Fruit fly (Drosophila melanogaster) whole organism, adult: ENCODE measurements around the gene CG32061.

Experiments used
- CG11617 ChIP-seq: fragments of 200-800 bp; sonication (Bioruptor generic); optimal IDR thresholded peaks from 2 replicates; lab custom pipeline; 2017; ENCODE audit warnings: mild to moderate bottlenecking, missing biosample characterization, missing genetic modification reagents, missing genetic modification characterization
- CG12768 ChIP-seq: fragments of 200-800 bp; sonication (Bioruptor generic); optimal IDR thresholded peaks from 2 replicates; lab custom pipeline; 2017; ENCODE audit warnings: missing biosample characterization, missing genetic modification characterization, mild to moderate bottlenecking, moderate library complexity, missing genetic modification reagents
- CG14711 ChIP-seq: fragments of 200-800 bp; sonication (Bioruptor generic); optimal IDR thresholded peaks from 2 replicates; lab custom pipeline; 2018; ENCODE audit warnings: missing biosample characterization, mild to moderate bottlenecking, missing genetic modification characterization, moderate library complexity
- CG1620 ChIP-seq: fragments of 200-800 bp; sonication (Bioruptor generic); optimal IDR thresholded peaks from 2 replicates; lab custom pipeline; 2016; ENCODE audit warnings: missing biosample characterization, missing genetic modification characterization
- CG33017 ChIP-seq: fragments of 200-800 bp; sonication (Bioruptor generic); optimal IDR thresholded peaks from 2 replicates; lab custom pipeline; 2018; ENCODE audit warnings: missing biosample characterization, mild to moderate bottlenecking, missing genetic modification characterization, moderate library complexity
- CG5204 ChIP-seq: fragments of 200-800 bp; sonication (Bioruptor generic); optimal IDR thresholded peaks from 2 replicates; lab custom pipeline; 2016; ENCODE audit warnings: missing biosample characterization, missing genetic modification characterization
- CG7045 ChIP-seq: fragments of 200-800 bp; sonication (Bioruptor generic); optimal IDR thresholded peaks from 2 replicates; lab custom pipeline; 2017; ENCODE audit warnings: missing biosample characterization, mild to moderate bottlenecking, missing genetic modification characterization
- CG7101 ChIP-seq: fragments of 200-800 bp; sonication (Bioruptor generic); optimal IDR thresholded peaks from 2 replicates; lab custom pipeline; 2018; ENCODE audit warnings: missing biosample characterization, mild to moderate bottlenecking, missing genetic modification characterization, moderate library complexity
- Clk ChIP-seq: fragments of 200-800 bp; sonication (Bioruptor generic); optimal IDR thresholded peaks from 2 replicates; lab custom pipeline; 2017; ENCODE audit warnings: missing biosample characterization, missing genetic modification characterization
- Crg-1 ChIP-seq: fragments of 200-800 bp; sonication (Bioruptor generic); optimal IDR thresholded peaks from 2 replicates; lab custom pipeline; 2016; ENCODE audit warnings: missing biosample characterization, missing genetic modification characterization
- Hr96 ChIP-seq: fragments of 200-800 bp; sonication (Bioruptor generic); optimal IDR thresholded peaks from 2 replicates; lab custom pipeline; 2016; ENCODE audit warnings: missing biosample characterization, missing genetic modification characterization
- Mnt ChIP-seq: fragments of 200-800 bp; sonication (Bioruptor generic); optimal IDR thresholded peaks from 2 replicates; lab custom pipeline; 2016; ENCODE audit warnings: missing biosample characterization, mild to moderate bottlenecking, missing genetic modification characterization
- bab1 ChIP-seq: fragments of 200-800 bp; sonication (Bioruptor generic); optimal IDR thresholded peaks from 3 replicates; lab custom pipeline; 2019; ENCODE audit warnings: missing biosample characterization, mild to moderate bottlenecking, missing genetic modification characterization, moderate library complexity
- cic ChIP-seq: fragments of 200-800 bp; sonication (Bioruptor generic); optimal IDR thresholded peaks from 2 replicates; lab custom pipeline; 2017; ENCODE audit warnings: missing biosample characterization, mild to moderate bottlenecking, missing genetic modification characterization, moderate library complexity
- cnc ChIP-seq, 2 experiments: fragments of >200 bp; optimal IDR thresholded peaks; 2 replicates each; lab custom pipeline; 2017
- kay ChIP-seq: fragments of 200-800 bp; sonication (Bioruptor generic); peaks from one replicate; lab custom pipeline; 2016; ENCODE audit warnings: missing biosample characterization, missing genetic modification characterization, borderline replicate concordance
- ovo ChIP-seq: fragments of 200-800 bp; sonication (Bioruptor generic); optimal IDR thresholded peaks from 2 replicates; lab custom pipeline; 2016; ENCODE audit warnings: missing biosample characterization, missing genetic modification characterization
- pad ChIP-seq: fragments of 200-800 bp; sonication (Bioruptor generic); optimal IDR thresholded peaks from 3 replicates; lab custom pipeline; 2017; ENCODE audit warnings: missing biosample characterization, missing genetic modification characterization, mild to moderate bottlenecking, moderate library complexity, missing genetic modification reagents
- tj ChIP-seq: fragments of 200-800 bp; sonication (Bioruptor generic); optimal IDR thresholded peaks from 3 replicates; lab custom pipeline; 2017; ENCODE audit warnings: missing biosample characterization, mild to moderate bottlenecking, missing genetic modification characterization, moderate library complexity
- toe ChIP-seq: fragments of 200-800 bp; sonication (Bioruptor generic); optimal IDR thresholded peaks from 2 replicates; lab custom pipeline; 2016; ENCODE audit warnings: missing biosample characterization, missing genetic modification characterization

CG32061 gene

DNA sequence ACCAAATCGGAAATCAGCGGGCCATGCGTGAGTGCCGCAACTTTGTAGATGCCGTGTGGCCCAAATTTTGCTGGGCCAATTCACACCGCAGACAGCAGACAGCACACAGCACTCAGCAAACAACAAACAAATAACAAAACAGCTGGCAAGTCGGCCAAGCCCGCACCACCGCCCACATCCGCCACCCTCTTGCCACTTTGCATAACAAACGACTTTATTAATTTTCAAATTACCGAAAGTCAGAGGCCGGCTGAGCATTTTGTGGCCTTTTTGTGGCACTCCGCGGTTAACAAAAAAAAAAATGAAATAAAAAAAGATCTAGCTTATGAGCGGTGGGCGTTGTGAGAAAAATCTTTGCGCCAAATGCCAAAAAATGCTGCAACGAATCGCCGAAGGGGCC lies 13.9 kb upstream of the CG32061 start:
- TF ChIP-seq cic (GFP tag; lab: Kevin White, UChicago) = no peak
- TF ChIP-seq Clk = no peak
- TF ChIP-seq CG7101 (tag; lab: Kevin White, UChicago) = no peak

DNA sequence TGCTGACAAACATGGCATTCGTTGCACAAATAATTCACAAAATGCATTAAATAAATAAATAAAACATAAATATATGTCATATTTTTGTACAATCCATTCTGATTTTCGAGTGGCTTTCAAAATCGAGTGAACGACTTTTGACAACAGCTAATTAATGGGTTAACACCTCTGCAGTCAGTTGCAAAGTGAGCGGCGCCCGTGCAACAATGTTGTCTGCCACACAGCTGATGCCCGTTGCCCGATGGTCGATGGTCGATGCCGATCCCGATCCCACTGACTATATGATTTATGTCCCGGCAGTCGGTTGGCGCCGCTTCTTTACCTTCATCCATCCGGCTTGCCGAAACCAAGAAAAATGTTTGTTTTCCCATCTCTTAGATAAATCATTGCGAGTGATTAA lies 4.5 kb upstream of the CG32061 start:
- TF ChIP-seq Clk (no peak), cnc (optimal IDR thresholded peaks at IDR 0.05; lab: Kevin White, UChicago) (no peak), CG5204 (GFP tag; lab: Kevin White, UChicago) (no peak), CG12768 (no peak), ovo (no peak), toe (GFP tag; lab: Kevin White, UChicago) (no peak), CG7101 (tag; lab: Kevin White, UChicago) (no peak)

dm6 chr3L:10464887-10465286 lies 1.3 kb downstream of the CG32061 start, which contains the start of gene S-Lap3:
Gene S-Lap3, plus strand, starts transcription at chr3L:10465187.
- TF ChIP-seq cic (GFP tag; lab: Kevin White, UChicago) = no peak

dm6 chr3L:10478214-10478613 lies 14.6 kb downstream of the CG32061 start, which contains the start of gene CG46430:
Gene CG46430, plus strand, starts transcription at chr3L:10478514.
- TF ChIP-seq Crg-1 = no peak
- TF ChIP-seq CG1620 (GFP tag; lab: Kevin White, UChicago) = no peak
- TF ChIP-seq bab1 (GFP tag; lab: Kevin White, UChicago) = no peak
- TF ChIP-seq tj (GFP tag; lab: Kevin White, UChicago) = no peak
- no peak for TF ChIP-seq cic (GFP tag; lab: Kevin White, UChicago)
- no peak for TF ChIP-seq CG33017 (tag; lab: Kevin White, UChicago)
- TF ChIP-seq cnc (optimal IDR thresholded peaks at IDR 0.05; lab: Kevin White, UChicago) = no peak
- no peak for TF ChIP-seq toe (GFP tag; lab: Kevin White, UChicago)
- TF ChIP-seq ovo = no peak
- TF ChIP-seq CG5204 (GFP tag; lab: Kevin White, UChicago) = no peak
- no peak for TF ChIP-seq Clk
- no peak for TF ChIP-seq CG14711 (tag; lab: Kevin White, UChicago)
- TF ChIP-seq kay (GFP tag; lab: Kevin White, UChicago) = no peak
- no peak for TF ChIP-seq pad (GFP tag; lab: Kevin White, UChicago)
- no peak for TF ChIP-seq CG12768
- TF ChIP-seq Mnt = no peak
- no peak for TF ChIP-seq CG7045
- no peak for TF ChIP-seq Hr96 (GFP tag; lab: Kevin White, UChicago)

- TF ChIP-seq Crg-1 = no peak
- TF ChIP-seq CG33017 (tag; lab: Kevin White, UChicago) = no peak
- no peak for TF ChIP-seq cnc (optimal IDR thresholded peaks at IDR 0.05; lab: Kevin White, UChicago)
- TF ChIP-seq bab1 (GFP tag; lab: Kevin White, UChicago) = no peak
- no peak for TF ChIP-seq pad (GFP tag; lab: Kevin White, UChicago)
- no peak for TF ChIP-seq ovo
- TF ChIP-seq CG7045 = no peak
- TF ChIP-seq CG14711 (tag; lab: Kevin White, UChicago) = no peak
- TF ChIP-seq toe (GFP tag; lab: Kevin White, UChicago) = no peak
- no peak for TF ChIP-seq CG11617 (GFP tag; lab: Kevin White, UChicago)
- TF ChIP-seq tj (GFP tag; lab: Kevin White, UChicago) = no peak
Measured at dm6 chr3L:10481112-10481511, 17.5 kb downstream of the CG32061 start, which contains the start of gene Rbfox1. Gene Rbfox1, plus strand, starts transcription at chr3L:10481412.

dm6 chr3L:10482477-10482876 lies 18.9 kb downstream of the CG32061 start:
- TF ChIP-seq Clk (no peak), bab1 (GFP tag; lab: Kevin White, UChicago) (no peak), CG7101 (tag; lab: Kevin White, UChicago) (no peak), CG11617 (GFP tag; lab: Kevin White, UChicago) (no peak), cic (GFP tag; lab: Kevin White, UChicago) (no peak), CG33017 (tag; lab: Kevin White, UChicago) (no peak), CG14711 (tag; lab: Kevin White, UChicago) (no peak), CG7045 (no peak), cnc (optimal IDR thresholded peaks at IDR 0.05; lab: Kevin White, UChicago) (no peak), ovo (no peak), toe (GFP tag; lab: Kevin White, UChicago) (no peak), CG12768 (no peak), pad (GFP tag; lab: Kevin White, UChicago) (no peak), CG1620 (GFP tag; lab: Kevin White, UChicago) (no peak), Mnt (no peak), CG5204 (GFP tag; lab: Kevin White, UChicago) (no peak), kay (GFP tag; lab: Kevin White, UChicago) (no peak), tj (GFP tag; lab: Kevin White, UChicago) (no peak)

dm6 chr3L:10485496-10485895 lies 21.9 kb downstream of the CG32061 start:
- TF ChIP-seq ovo = no peak
- TF ChIP-seq Clk = no peak

DNA sequence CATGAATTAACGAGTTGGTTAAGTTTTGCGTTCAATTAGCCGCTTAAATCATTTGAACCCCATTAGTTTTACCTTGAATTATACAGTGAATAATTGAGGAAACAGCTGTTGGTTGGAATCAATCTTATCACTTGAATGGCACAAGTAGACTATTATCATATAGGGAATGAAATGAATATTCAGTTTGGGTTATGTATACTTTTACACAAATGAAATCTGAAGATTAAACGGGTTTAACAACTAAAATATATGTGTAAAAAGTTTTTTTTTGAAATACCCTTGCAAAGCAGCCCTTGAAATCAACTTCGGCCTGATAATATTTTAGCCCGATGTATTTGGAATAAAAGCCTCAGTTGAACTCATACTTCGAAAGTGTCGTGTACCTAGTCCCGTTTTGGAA lies 26.9 kb downstream of the CG32061 start, which contains the start of gene S-Lap4:
TSS of gene S-Lap4 (plus strand) at position 301 of the 400 bp plus-strand sequence.
- no peak for TF ChIP-seq Mnt
- no peak for TF ChIP-seq tj (GFP tag; lab: Kevin White, UChicago)
- no peak for TF ChIP-seq CG33017 (tag; lab: Kevin White, UChicago)
